Worm (Caenorhabditis elegans) whole organism, L4 larva: ENCODE data around the gene K05F1.13.
"Not testable (repeated sequence)": the region's sequence is repeated elsewhere in the genome, so short reads cannot be mapped to it uniquely, and the experiment has no call there.

Source experiments
- D1046.2 ChIP-seq: fragments of 200-800 bp; sonication (Bioruptor generic); IDR thresholded peaks from 2 replicates; pipeline ENCODE4 v1.3.6; 2022; ENCODE audit warnings: missing genetic modification characterization, missing compliant biosample characterization
- F26F4.8 ChIP-seq: fragments of 200-800 bp; sonication (Bioruptor generic); conservative IDR thresholded peaks from 2 replicates; pipeline ENCODE4 v1.3.6; 2022; ENCODE audit warnings: missing genetic modification characterization, missing compliant biosample characterization
- T26A8.4 ChIP-seq: fragments of 200-800 bp; sonication (Bioruptor generic); IDR thresholded peaks from 2 replicates; pipeline ENCODE4 v1.3.6; 2022; ENCODE audit warnings: missing genetic modification characterization, missing compliant biosample characterization
- Y75B8A.6 ChIP-seq: fragments of 200-800 bp; sonication (Bioruptor generic); IDR thresholded peaks from 2 replicates; pipeline ENCODE4 v1.3.6; 2022; ENCODE audit warnings: missing genetic modification reagents, missing genetic modification characterization, missing compliant biosample characterization
- ZK337.2 ChIP-seq: fragments of 200-800 bp; sonication (Bioruptor generic); IDR thresholded peaks from 2 replicates; pipeline ENCODE4 v1.3.6; 2022; ENCODE audit warnings: missing genetic modification reagents, missing genetic modification characterization, missing compliant biosample characterization
- aha-1 ChIP-seq: fragments of 150-350 bp; peaks from one replicate; lab custom pipeline; 2014; ENCODE audit warnings: missing biosample characterization, missing genetic modification characterization
- arid-1 ChIP-seq: fragments of 200-800 bp; sonication (Bioruptor generic); conservative IDR thresholded peaks from 2 replicates; pipeline ENCODE4 v1.3.6; 2022; ENCODE audit warnings: missing genetic modification reagents, missing genetic modification characterization, missing compliant biosample characterization
- ceh-28 ChIP-seq: fragments of 150-350 bp; optimal IDR thresholded peaks from 2 replicates; lab custom pipeline; 2014; ENCODE audit warnings: missing biosample characterization, missing genetic modification reagents, missing genetic modification characterization
- ceh-44 ChIP-seq: fragments of 200-800 bp; sonication (Bioruptor generic); IDR thresholded peaks from 2 replicates; pipeline ENCODE4 v1.3.6; 2022; ENCODE audit warnings: missing genetic modification reagents, missing genetic modification characterization, missing compliant biosample characterization
- ceh-82 ChIP-seq: sonication (generic microtip); optimal IDR thresholded peaks from 2 replicates; lab custom pipeline; 2017; ENCODE audit warnings: missing biosample characterization, missing genetic modification characterization
- dmd-6 ChIP-seq: fragments of 200-800 bp; sonication (Bioruptor generic); IDR thresholded peaks from 2 replicates; pipeline ENCODE4 v1.3.6; 2022; ENCODE audit warnings: missing genetic modification reagents, missing genetic modification characterization, missing compliant biosample characterization
- dmd-9 ChIP-seq: fragments of 200-800 bp; sonication (Bioruptor generic); IDR thresholded peaks from 2 replicates; pipeline ENCODE4 v1.3.6; 2022; ENCODE audit warnings: missing genetic modification reagents, missing genetic modification characterization, missing compliant biosample characterization
- dpl-1 ChIP-seq: fragments of 150-350 bp; optimal IDR thresholded peaks from 2 replicates; lab custom pipeline; 2014; ENCODE audit warnings: missing biosample characterization, missing genetic modification reagents, missing genetic modification characterization
- egl-27 ChIP-seq: sonication (generic microtip); optimal IDR thresholded peaks from 3 replicates; lab custom pipeline; 2017; ENCODE audit warnings: missing biosample characterization, missing genetic modification reagents, missing genetic modification characterization
- gei-8 ChIP-seq: fragments of 200-800 bp; sonication (Bioruptor generic); optimal IDR thresholded peaks from 2 replicates; lab custom pipeline; 2018; ENCODE audit warnings: mild to moderate bottlenecking, missing genetic modification characterization, missing compliant biosample characterization
- hlh-30 ChIP-seq: sonication (generic microtip); optimal IDR thresholded peaks from 2 replicates; lab custom pipeline; 2017; ENCODE audit warnings: antibody characterized with exemption, mild to moderate bottlenecking, missing genetic modification characterization, missing compliant biosample characterization; ENCODE audit not compliant: insufficient read depth
- lim-7 ChIP-seq: fragments of 200-800 bp; sonication (Bioruptor generic); IDR thresholded peaks from 2 replicates; pipeline ENCODE4 v1.3.6; 2022; ENCODE audit warnings: missing genetic modification characterization, missing compliant biosample characterization
- lin-1 ChIP-seq: fragments of 200-800 bp; sonication (Bioruptor generic); IDR thresholded peaks from 2 replicates; pipeline ENCODE4 v1.3.6; 2022; ENCODE audit warnings: missing genetic modification reagents, missing genetic modification characterization, missing compliant biosample characterization
- lin-29 ChIP-seq: fragments of 200-800 bp; sonication (Bioruptor generic); IDR thresholded peaks from 2 replicates; pipeline ENCODE4 v1.3.6; 2022; ENCODE audit warnings: missing genetic modification reagents, missing genetic modification characterization, missing compliant biosample characterization
- lin-39 ChIP-seq: fragments of 150-350 bp; optimal IDR thresholded peaks from 2 replicates; lab custom pipeline; 2014; ENCODE audit warnings: missing biosample characterization, missing genetic modification reagents, missing genetic modification characterization
- lir-3 ChIP-seq: sonication (generic microtip); optimal IDR thresholded peaks from 2 replicates; lab custom pipeline; 2016; ENCODE audit warnings: mild to moderate bottlenecking, missing genetic modification characterization, missing compliant biosample characterization
- lsy-2 ChIP-seq, 2 experiments: fragments of 150-350 bp in 1 of 2; sonication (generic microtip) in 1 of 2; optimal IDR thresholded peaks; 2 replicates each; lab custom pipeline; 2014 to 2017; ENCODE audit warnings: missing biosample characterization in 2 of 2, missing genetic modification characterization in 2 of 2
- mdt-29 ChIP-seq: fragments of 200-800 bp; sonication (Bioruptor generic); IDR thresholded peaks from 2 replicates; pipeline ENCODE4 v1.3.6; 2022; ENCODE audit warnings: missing genetic modification reagents, missing genetic modification characterization, missing compliant biosample characterization
- mes-2 ChIP-seq: sonication (generic microtip); optimal IDR thresholded peaks from 2 replicates; lab custom pipeline; 2016; ENCODE audit warnings: missing genotype, mild to moderate bottlenecking, missing genetic modification characterization, missing compliant biosample characterization; ENCODE audit not compliant: poor library complexity, severe bottlenecking
- mxl-2 ChIP-seq: fragments of 200-800 bp; sonication (Bioruptor generic); conservative IDR thresholded peaks from 2 replicates; pipeline ENCODE4 v1.3.6; 2022; ENCODE audit warnings: missing genetic modification reagents, missing genetic modification characterization, missing compliant biosample characterization
- mxl-3 ChIP-seq: fragments of 200-800 bp; sonication (Bioruptor generic); optimal IDR thresholded peaks from 2 replicates; lab custom pipeline; 2018; ENCODE audit warnings: mild to moderate bottlenecking, missing genetic modification characterization, missing compliant biosample characterization
- nhr-102 ChIP-seq: sonication (generic microtip); optimal IDR thresholded peaks from 2 replicates; lab custom pipeline; 2016; ENCODE audit warnings: mild to moderate bottlenecking, missing genetic modification characterization, moderate library complexity, missing compliant biosample characterization
- nhr-111 ChIP-seq: fragments of 200-800 bp; sonication (Bioruptor generic); optimal IDR thresholded peaks from 2 replicates; lab custom pipeline; 2018; ENCODE audit warnings: mild to moderate bottlenecking, missing genetic modification characterization, missing compliant biosample characterization
- nhr-28 ChIP-seq: fragments of 150-350 bp; optimal IDR thresholded peaks from 2 replicates; lab custom pipeline; 2014; ENCODE audit warnings: missing biosample characterization, missing genetic modification characterization
- nhr-41 ChIP-seq: fragments of 200-800 bp; sonication (Bioruptor generic); IDR thresholded peaks from 2 replicates; pipeline ENCODE4 v1.3.6; 2022; ENCODE audit warnings: missing genetic modification reagents, missing genetic modification characterization, missing compliant biosample characterization
- nhr-42 ChIP-seq: fragments of 200-800 bp; sonication (Bioruptor generic); IDR thresholded peaks from 2 replicates; pipeline ENCODE4 v1.3.6; 2022; ENCODE audit warnings: missing genetic modification characterization, missing compliant biosample characterization
- nhr-77 ChIP-seq: fragments of 150-350 bp; optimal IDR thresholded peaks from 2 replicates; lab custom pipeline; 2014; ENCODE audit warnings: missing biosample characterization, missing genetic modification characterization
- pqm-1 ChIP-seq: sonication (generic microtip); optimal IDR thresholded peaks from 2 replicates; lab custom pipeline; 2017; ENCODE audit warnings: missing biosample characterization, missing genetic modification characterization
- sdz-12 ChIP-seq: fragments of 200-800 bp; sonication (Bioruptor generic); optimal IDR thresholded peaks from 2 replicates; lab custom pipeline; 2018; ENCODE audit warnings: mild to moderate bottlenecking, missing genetic modification characterization, missing compliant biosample characterization
- skn-1 ChIP-seq: fragments of 150-350 bp; optimal IDR thresholded peaks from 2 replicates; lab custom pipeline; 2014; ENCODE audit warnings: missing biosample characterization, missing genetic modification characterization
- spr-1 ChIP-seq: sonication (generic microtip); optimal IDR thresholded peaks from 2 replicates; lab custom pipeline; 2016; ENCODE audit warnings: mild to moderate bottlenecking, missing genetic modification characterization, missing compliant biosample characterization
- spr-3 ChIP-seq: fragments of 200-800 bp; sonication (Bioruptor generic); optimal IDR thresholded peaks from 2 replicates; lab custom pipeline; 2018; ENCODE audit warnings: mild to moderate bottlenecking, missing genetic modification characterization, missing compliant biosample characterization
- unc-39 ChIP-seq: sonication (generic microtip); optimal IDR thresholded peaks from 2 replicates; lab custom pipeline; 2017; ENCODE audit warnings: missing biosample characterization, missing genetic modification characterization
- unc-62 ChIP-seq, 3 experiments: fragments of 150-350 bp in 1 of 3; sonication (generic microtip); optimal IDR thresholded peaks in 2 of 3; peaks in 1 of 3; 1 replicate in 1 of 3; 2 replicates in 2 of 3; lab custom pipeline; 2014 to 2017; ENCODE audit warnings: missing biosample characterization in 3 of 3, missing genetic modification characterization in 3 of 3, missing genetic modification reagents in 3 of 3, missing genotype in 1 of 3
- zip-11 ChIP-seq: fragments of 200-800 bp; sonication (Bioruptor generic); IDR thresholded peaks from 2 replicates; pipeline ENCODE4 v1.3.6; 2022; ENCODE audit warnings: missing genetic modification characterization, missing compliant biosample characterization
- zip-2 ChIP-seq: fragments of 150-350 bp; optimal IDR thresholded peaks from 2 replicates; lab custom pipeline; 2014; ENCODE audit warnings: missing biosample characterization, missing genetic modification characterization
- ztf-7 ChIP-seq: fragments of 150-350 bp; optimal IDR thresholded peaks from 2 replicates; lab custom pipeline; 2014; ENCODE audit warnings: missing biosample characterization, missing genetic modification characterization

K05F1.13 gene

DNA sequence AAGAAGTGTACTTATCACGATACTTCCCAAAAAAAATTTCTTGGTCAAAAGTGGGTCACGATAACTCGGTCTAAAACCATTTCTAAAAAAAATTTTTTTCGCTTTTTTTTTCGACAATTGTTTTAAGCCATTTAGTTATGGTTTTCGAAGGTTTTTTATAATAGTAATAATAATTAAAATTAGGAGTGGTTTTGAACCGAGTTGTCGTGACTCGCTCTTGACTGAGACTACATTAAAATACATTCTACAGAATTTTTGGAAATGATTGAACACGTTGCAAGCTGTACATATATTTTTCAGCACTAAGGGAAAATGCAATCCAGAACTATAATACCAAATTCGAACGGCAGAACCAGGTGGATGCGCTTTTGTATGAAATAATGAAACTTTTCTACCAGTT is 34.7 kb upstream of the K05F1.13 start, which contains the start of gene F10C1.8:
F10C1.8 (plus strand) TSS at position 301 of the 400 bp plus-strand sequence.
- TF ChIP-seq nhr-42 (no peak), D1046.2 (GFP tag; lab: Robert Waterston, UW) (no peak), hlh-30 (tag; lab: Kevin White, UChicago) (no peak)

DNA sequence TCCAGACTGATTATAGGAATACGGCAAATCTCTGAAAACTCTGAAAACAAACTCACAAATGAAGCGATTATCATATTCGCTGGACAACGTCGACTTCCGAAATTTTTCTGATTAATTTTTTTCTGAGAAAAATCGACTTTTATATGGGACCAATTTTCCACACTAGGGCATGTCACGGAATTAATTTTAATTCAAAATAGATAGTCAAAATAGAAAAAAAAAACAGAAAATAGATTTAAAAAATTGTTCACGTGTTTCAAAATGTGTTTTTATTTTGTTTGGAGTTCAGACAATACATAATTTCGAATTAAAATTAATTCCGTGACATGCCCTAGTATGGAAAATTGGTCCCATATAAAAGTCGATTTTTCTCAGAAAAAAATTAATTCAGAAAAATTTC is 31.3 kb upstream of the K05F1.13 start, which contains the start of the genes F10C1.3 and F10C1.23:
F10C1.3 (minus strand) TSS at position 101 of the 400 bp plus-strand sequence.
F10C1.23 (plus strand) TSS at position 385 of the 400 bp plus-strand sequence.
- TF ChIP-seq ceh-44 (GFP tag; lab: Robert Waterston, UW); lim-7; mes-2: not testable (repeated sequence)

DNA sequence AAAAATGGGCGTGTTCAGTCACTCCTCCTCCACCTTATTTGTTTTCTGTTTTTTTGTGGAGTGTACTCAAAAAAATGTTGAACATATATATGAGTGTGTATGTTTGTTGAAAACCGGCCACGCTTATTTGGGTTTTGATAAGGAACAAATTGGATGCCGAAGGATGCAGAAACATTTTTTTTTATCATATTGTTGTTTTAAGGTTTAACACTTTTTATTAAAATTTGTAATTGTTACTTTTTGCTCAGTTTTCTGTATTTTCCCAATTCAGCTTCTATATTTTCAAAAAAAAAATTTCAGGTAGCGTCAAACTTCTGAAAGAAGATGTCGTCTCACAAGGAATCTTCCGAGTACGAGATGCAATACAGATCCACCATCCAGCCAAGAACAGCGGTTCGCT is 23.6 kb upstream of the K05F1.13 start, which contains the start of gene ifb-1:
ifb-1 (plus strand) TSS at position 301 of the 400 bp plus-strand sequence.
- TF ChIP-seq zip-11 (GFP tag; lab: Robert Waterston, UW) = no peak
- TF ChIP-seq lsy-2 (tag; optimal IDR thresholded peaks at IDR 0.05; lab: Kevin White, UChicago) = no peak
- TF ChIP-seq nhr-102 = no peak
- no peak for TF ChIP-seq spr-3
- no peak for TF ChIP-seq ceh-28 (tag; lab: Kevin White, UChicago)
- no peak for TF ChIP-seq pqm-1 (tag; lab: Kevin White, UChicago)
- TF ChIP-seq mxl-3 (GFP tag; lab: Kevin White, UChicago) = no peak
- TF ChIP-seq sdz-12 (GFP tag; lab: Kevin White, UChicago) = no peak
- no peak for TF ChIP-seq spr-1 (tag; lab: Kevin White, UChicago)
- no peak for TF ChIP-seq mdt-29 (GFP tag; lab: Robert Waterston, UW)
- TF ChIP-seq F26F4.8 = no peak
- TF ChIP-seq nhr-111 = no peak

DNA sequence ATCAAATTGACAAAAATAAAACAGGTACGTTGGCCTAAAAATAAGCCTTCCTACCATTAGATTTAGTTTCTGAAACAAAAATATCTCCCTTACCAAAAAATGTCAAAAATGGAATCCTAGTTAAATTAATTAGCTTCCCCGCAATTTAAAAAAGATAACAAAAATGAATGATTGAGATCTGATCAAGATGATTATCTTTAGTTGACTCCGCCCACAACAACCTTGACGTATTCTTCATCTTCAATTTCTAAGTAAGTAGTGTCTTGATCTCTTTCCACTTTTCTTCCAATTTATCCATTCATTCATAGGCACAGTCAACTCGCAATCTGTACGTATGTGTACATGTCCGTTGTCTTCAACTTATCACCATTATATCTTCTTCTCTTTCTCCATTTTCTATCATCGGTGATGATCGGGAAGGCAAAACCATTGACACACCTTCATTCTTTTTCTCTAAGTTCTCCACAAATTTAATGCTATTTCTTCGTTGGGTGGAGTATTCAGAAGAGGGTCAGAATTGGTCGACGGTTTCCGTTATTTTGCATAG is 20.6 kb upstream of the K05F1.13 start:
- TF ChIP-seq T26A8.4 (GFP tag; lab: Robert Waterston, UW) = no peak
- no peak for TF ChIP-seq lin-1 (GFP tag; lab: Robert Waterston, UW)
- no peak for TF ChIP-seq nhr-41
- no peak for TF ChIP-seq lin-29 (GFP tag; lab: Robert Waterston, UW)
- TF ChIP-seq nhr-111 = no peak
- no peak for TF ChIP-seq ceh-44 (GFP tag; lab: Robert Waterston, UW)
- TF ChIP-seq arid-1 (GFP tag; lab: Robert Waterston, UW) = no peak
- no peak for TF ChIP-seq dmd-9 (GFP tag; lab: Robert Waterston, UW)
- TF ChIP-seq lim-7 = no peak
- TF ChIP-seq ceh-82 = no peak
- no peak for TF ChIP-seq egl-27 (tag; lab: Kevin White, UChicago)
- TF ChIP-seq dpl-1 (GFP tag; lab: Kevin White, UChicago) = no peak
- no peak for TF ChIP-seq Y75B8A.6
- TF ChIP-seq nhr-28 (tag; lab: Kevin White, UChicago) = peak; percentile 6
- TF ChIP-seq unc-62 (GFP tag; optimal IDR thresholded peaks at IDR 0.05 in 1 of 2; lab: Kevin White, UChicago) = peak in 1 of 2 experiments; percentile 44
- no peak for TF ChIP-seq unc-62 (tag; optimal IDR thresholded peaks at IDR 0.05; lab: Kevin White, UChicago)

DNA sequence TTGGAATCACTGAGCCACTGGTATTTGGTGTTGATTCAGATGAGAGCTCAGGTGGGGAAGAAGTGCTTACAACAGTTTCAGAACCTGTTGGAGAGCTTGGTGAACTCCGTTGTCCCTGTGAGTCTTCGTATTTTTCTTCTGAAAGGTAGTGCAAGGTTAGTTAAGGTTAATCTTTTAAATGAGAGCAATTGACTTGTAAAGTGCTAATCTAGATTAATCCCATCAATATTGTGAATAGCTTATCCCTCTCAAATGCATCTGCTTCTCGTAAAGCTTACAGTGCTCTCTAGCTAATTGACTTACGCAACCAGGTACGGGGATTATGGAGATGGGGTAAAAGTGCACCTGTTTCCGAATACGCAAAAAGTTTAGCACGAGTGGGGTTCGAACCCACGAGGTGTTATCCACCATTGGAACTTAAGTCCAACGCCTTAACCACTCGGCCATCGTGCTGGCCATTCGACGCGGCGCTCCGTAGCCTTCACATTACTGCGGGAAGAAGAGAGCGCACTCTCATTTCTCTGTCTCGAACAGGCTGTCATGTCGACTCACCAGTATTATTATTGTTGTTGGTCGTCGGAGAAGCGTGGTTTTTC is 16.3 kb upstream of the K05F1.13 start:
- TF ChIP-seq lir-3 (tag; lab: Kevin White, UChicago) (no peak), nhr-102 (peak; percentile 14), nhr-111 (no peak), unc-39 (tag; lab: Kevin White, UChicago) (no peak), aha-1 (tag; lab: Kevin White, UChicago) (peak; percentile 10), dmd-6 (GFP tag; lab: Robert Waterston, UW) (peak; percentile 58), gei-8 (GFP tag; lab: Kevin White, UChicago) (no peak), nhr-28 (tag; lab: Kevin White, UChicago) (peak; percentile 34), ztf-7 (tag; lab: Kevin White, UChicago) (peak; percentile 34), mxl-3 (GFP tag; lab: Kevin White, UChicago) (peak; percentile 57), zip-2 (tag; lab: Kevin White, UChicago) (no peak), mxl-2 (GFP tag; lab: Robert Waterston, UW) (no peak), ZK337.2 (0 out of 2 replicates have a peak, but pooled peaks have one; percentile 56), sdz-12 (GFP tag; lab: Kevin White, UChicago) (no peak), skn-1 (tag; lab: Kevin White, UChicago) (no peak), nhr-77 (tag; lab: Kevin White, UChicago) (no peak), lin-39 (tag; lab: Kevin White, UChicago) (no peak), ceh-44 (GFP tag; lab: Robert Waterston, UW) (0 out of 2 replicates have a peak, but pooled peaks have one; percentile 13)
